Worm (Caenorhabditis elegans) whole organism, L4 larva: ENCODE data around the gene hrpf-2.

Experiments
- F37D6.2 ChIP-seq: sonication (generic microtip); optimal IDR thresholded peaks from 2 replicates; lab custom pipeline; 2016; ENCODE audit warnings: mild to moderate bottlenecking, missing genetic modification characterization, missing compliant biosample characterization
- F44E2.7 ChIP-seq: fragments of 200-800 bp; sonication (Bioruptor generic); IDR thresholded peaks from 2 replicates; pipeline ENCODE4 v2.1.2; 2022; ENCODE audit warnings: missing genetic modification characterization, missing compliant biosample characterization
- F49E8.2 ChIP-seq: sonication (generic microtip); optimal IDR thresholded peaks from 2 replicates; lab custom pipeline; 2016; ENCODE audit warnings: missing compliant biosample characterization, mild to moderate bottlenecking, missing genetic modification characterization, borderline replicate concordance
- T26A8.4 ChIP-seq: fragments of 200-800 bp; sonication (Bioruptor generic); IDR thresholded peaks from 2 replicates; pipeline ENCODE4 v1.3.6; 2022; ENCODE audit warnings: missing genetic modification characterization, missing compliant biosample characterization
- Y48G9A.11 ChIP-seq: fragments of 200-800 bp; sonication (Bioruptor generic); IDR thresholded peaks from 2 replicates; pipeline ENCODE4 v1.3.6; 2022; ENCODE audit warnings: missing genetic modification reagents, missing genetic modification characterization, missing compliant biosample characterization
- Y5F2A.4 ChIP-seq: fragments of 200-800 bp; sonication (Bioruptor generic); optimal IDR thresholded peaks from 2 replicates; lab custom pipeline; 2018; ENCODE audit warnings: mild to moderate bottlenecking, missing genetic modification characterization, missing compliant biosample characterization
- Y75B8A.6 ChIP-seq: fragments of 200-800 bp; sonication (Bioruptor generic); IDR thresholded peaks from 2 replicates; pipeline ENCODE4 v1.3.6; 2022; ENCODE audit warnings: missing genetic modification reagents, missing genetic modification characterization, missing compliant biosample characterization
- aha-1 ChIP-seq: fragments of 150-350 bp; peaks from one replicate; lab custom pipeline; 2014; ENCODE audit warnings: missing biosample characterization, missing genetic modification characterization
- aly-2 ChIP-seq: sonication (generic microtip); optimal IDR thresholded peaks from 2 replicates; lab custom pipeline; 2018; ENCODE audit warnings: missing biosample characterization, missing genetic modification characterization
- ama-1 ChIP-seq: fragments of 150-350 bp; optimal IDR thresholded peaks from 2 replicates; lab custom pipeline; 2014; ENCODE audit warnings: inconsistent platforms, mixed read lengths
- ceh-20 ChIP-seq: fragments of 200-800 bp; sonication (Bioruptor generic); IDR thresholded peaks from 2 replicates; pipeline ENCODE4 v1.3.6; 2022; ENCODE audit warnings: missing genetic modification reagents, missing genetic modification characterization, missing compliant biosample characterization
- ceh-28 ChIP-seq: fragments of 150-350 bp; optimal IDR thresholded peaks from 2 replicates; lab custom pipeline; 2014; ENCODE audit warnings: missing biosample characterization, missing genetic modification reagents, missing genetic modification characterization
- ceh-44 ChIP-seq: fragments of 200-800 bp; sonication (Bioruptor generic); IDR thresholded peaks from 2 replicates; pipeline ENCODE4 v1.3.6; 2022; ENCODE audit warnings: missing genetic modification reagents, missing genetic modification characterization, missing compliant biosample characterization
- ceh-82 ChIP-seq: sonication (generic microtip); optimal IDR thresholded peaks from 2 replicates; lab custom pipeline; 2017; ENCODE audit warnings: missing biosample characterization, missing genetic modification characterization
- ces-1 ChIP-seq: fragments of 150-350 bp; sonication (generic microtip); optimal IDR thresholded peaks from 4 replicates; lab custom pipeline; 2014; ENCODE audit warnings: missing biosample characterization, missing genetic modification reagents, missing genetic modification characterization
- ctbp-1 ChIP-seq: fragments of 200-800 bp; sonication (Bioruptor generic); IDR thresholded peaks from 2 replicates; pipeline ENCODE4 v1.3.6; 2022; ENCODE audit warnings: missing genetic modification reagents, missing genetic modification characterization, missing compliant biosample characterization
- daf-16 ChIP-seq, 3 experiments: sonication (generic microtip); optimal IDR thresholded peaks; 2 replicates each; lab custom pipeline; 2016 to 2017; ENCODE audit warnings: missing genetic modification characterization in 3 of 3, missing genetic modification reagents in 3 of 3, mild to moderate bottlenecking in 2 of 3, missing compliant biosample characterization in 2 of 3, missing biosample characterization in 1 of 3, moderate library complexity in 1 of 3
- dpl-1 ChIP-seq: fragments of 150-350 bp; optimal IDR thresholded peaks from 2 replicates; lab custom pipeline; 2014; ENCODE audit warnings: missing biosample characterization, missing genetic modification reagents, missing genetic modification characterization
- dve-1 ChIP-seq: sonication (generic microtip); optimal IDR thresholded peaks from 2 replicates; lab custom pipeline; 2017; ENCODE audit warnings: antibody characterized with exemption, mild to moderate bottlenecking, missing genetic modification characterization, missing compliant biosample characterization; ENCODE audit not compliant: insufficient read depth
- fkh-10 ChIP-seq: fragments of 150-350 bp; optimal IDR thresholded peaks from 2 replicates; lab custom pipeline; 2014; ENCODE audit warnings: missing biosample characterization, missing genetic modification reagents, missing genetic modification characterization
- hmg-1.1 ChIP-seq: fragments of 200-800 bp; sonication (Bioruptor generic); IDR thresholded peaks from 2 replicates; pipeline ENCODE4 v1.3.6; 2022; ENCODE audit warnings: missing genetic modification reagents, missing genetic modification characterization, missing compliant biosample characterization
- lin-1 ChIP-seq: fragments of 200-800 bp; sonication (Bioruptor generic); IDR thresholded peaks from 2 replicates; pipeline ENCODE4 v1.3.6; 2022; ENCODE audit warnings: missing genetic modification reagents, missing genetic modification characterization, missing compliant biosample characterization
- lin-13 ChIP-seq: fragments of 150-350 bp; optimal IDR thresholded peaks from 2 replicates; lab custom pipeline; 2014; ENCODE audit warnings: missing biosample characterization, missing genetic modification reagents, missing genetic modification characterization
- lin-38 ChIP-seq: fragments of 200-800 bp; sonication (Bioruptor generic); IDR thresholded peaks from 2 replicates; pipeline ENCODE4 v1.3.6; 2022; ENCODE audit warnings: missing genetic modification reagents, missing genetic modification characterization, missing compliant biosample characterization
- lir-3 ChIP-seq: sonication (generic microtip); optimal IDR thresholded peaks from 2 replicates; lab custom pipeline; 2016; ENCODE audit warnings: mild to moderate bottlenecking, missing genetic modification characterization, missing compliant biosample characterization
- lsy-2 ChIP-seq, 2 experiments: fragments of 150-350 bp in 1 of 2; sonication (generic microtip) in 1 of 2; optimal IDR thresholded peaks; 2 replicates each; lab custom pipeline; 2014 to 2017; ENCODE audit warnings: missing biosample characterization in 2 of 2, missing genetic modification characterization in 2 of 2
- madf-5 ChIP-seq, 2 experiments: fragments of 200-800 bp; sonication (Bioruptor generic); IDR thresholded peaks; 2 replicates each; pipeline ENCODE4 v1.3.6; 2022; ENCODE audit warnings: missing compliant biosample characterization in 2 of 2, missing genetic modification characterization in 2 of 2
- madf-9 ChIP-seq: fragments of 200-800 bp; sonication (Bioruptor generic); conservative IDR thresholded peaks from 2 replicates; pipeline ENCODE4 v1.3.6; 2022; ENCODE audit warnings: missing genetic modification reagents, missing genetic modification characterization, missing compliant biosample characterization
- mdl-1 ChIP-seq, 2 experiments: fragments of 150-350 bp in 1 of 2; sonication (generic microtip) in 1 of 2; optimal IDR thresholded peaks; 2 replicates each; lab custom pipeline; 2014 to 2017; ENCODE audit warnings: missing biosample characterization in 2 of 2, missing genetic modification characterization in 2 of 2
- mdt-29 ChIP-seq: fragments of 200-800 bp; sonication (Bioruptor generic); IDR thresholded peaks from 2 replicates; pipeline ENCODE4 v1.3.6; 2022; ENCODE audit warnings: missing genetic modification reagents, missing genetic modification characterization, missing compliant biosample characterization
- mep-1 ChIP-seq: fragments of 150-350 bp; sonication (generic microtip); optimal IDR thresholded peaks from 3 replicates; lab custom pipeline; 2014; ENCODE audit warnings: missing biosample characterization, missing genetic modification characterization
- mxl-3 ChIP-seq: fragments of 200-800 bp; sonication (Bioruptor generic); optimal IDR thresholded peaks from 2 replicates; lab custom pipeline; 2018; ENCODE audit warnings: mild to moderate bottlenecking, missing genetic modification characterization, missing compliant biosample characterization
- nhr-102 ChIP-seq: sonication (generic microtip); optimal IDR thresholded peaks from 2 replicates; lab custom pipeline; 2016; ENCODE audit warnings: mild to moderate bottlenecking, missing genetic modification characterization, moderate library complexity, missing compliant biosample characterization
- nhr-111 ChIP-seq: fragments of 200-800 bp; sonication (Bioruptor generic); optimal IDR thresholded peaks from 2 replicates; lab custom pipeline; 2018; ENCODE audit warnings: mild to moderate bottlenecking, missing genetic modification characterization, missing compliant biosample characterization
- nhr-28 ChIP-seq: fragments of 150-350 bp; optimal IDR thresholded peaks from 2 replicates; lab custom pipeline; 2014; ENCODE audit warnings: missing biosample characterization, missing genetic modification characterization
- nhr-48 ChIP-seq: sonication (generic microtip); optimal IDR thresholded peaks from 2 replicates; lab custom pipeline; 2016; ENCODE audit warnings: mild to moderate bottlenecking, missing genetic modification characterization, missing compliant biosample characterization
- nhr-77 ChIP-seq: fragments of 150-350 bp; optimal IDR thresholded peaks from 2 replicates; lab custom pipeline; 2014; ENCODE audit warnings: missing biosample characterization, missing genetic modification characterization
- pha-4 ChIP-seq, 2 experiments: fragments of 150-350 bp in 1 of 2; fragments of 200-800 bp in 1 of 2; sonication (Bioruptor generic) in 1 of 2; IDR thresholded peaks in 1 of 2; optimal IDR thresholded peaks in 1 of 2; 2 replicates each; pipeline versions ENCODE4 v1.3.6 to Lab custom; 2014 to 2022; ENCODE audit warnings: missing genetic modification characterization in 2 of 2, missing genetic modification reagents in 2 of 2, missing biosample characterization in 1 of 2, missing compliant biosample characterization in 1 of 2
- pqm-1 ChIP-seq: sonication (generic microtip); optimal IDR thresholded peaks from 2 replicates; lab custom pipeline; 2017; ENCODE audit warnings: missing biosample characterization, missing genetic modification characterization
- rbr-2 ChIP-seq: sonication (generic microtip); optimal IDR thresholded peaks from 2 replicates; lab custom pipeline; 2016; ENCODE audit warnings: missing genotype, missing genetic modification characterization, missing compliant biosample characterization
- saeg-2 ChIP-seq: fragments of 200-800 bp; sonication (Bioruptor generic); IDR thresholded peaks from 2 replicates; pipeline ENCODE4 v1.3.6; 2022; ENCODE audit warnings: missing genetic modification reagents, missing genetic modification characterization, missing compliant biosample characterization
- set-16 ChIP-seq: fragments of 200-800 bp; sonication (Bioruptor generic); IDR thresholded peaks from 2 replicates; pipeline ENCODE4 v1.3.6; 2022; ENCODE audit warnings: missing genetic modification reagents, missing genetic modification characterization, missing compliant biosample characterization
- skn-1 ChIP-seq: fragments of 150-350 bp; optimal IDR thresholded peaks from 2 replicates; lab custom pipeline; 2014; ENCODE audit warnings: missing biosample characterization, missing genetic modification characterization
- snpc-1.2 ChIP-seq: fragments of 200-800 bp; sonication (Bioruptor generic); IDR thresholded peaks from 2 replicates; pipeline ENCODE4 v1.3.6; 2022; ENCODE audit warnings: missing genetic modification reagents, missing genetic modification characterization, missing compliant biosample characterization
- snpc-4 ChIP-seq: fragments of 150-350 bp; optimal IDR thresholded peaks from 2 replicates; lab custom pipeline; 2014; ENCODE audit warnings: missing biosample characterization, missing genetic modification characterization
- vab-7 ChIP-seq: fragments of 200-800 bp; sonication (Bioruptor generic); IDR thresholded peaks from 2 replicates; pipeline ENCODE4 v1.3.6; 2022; ENCODE audit warnings: missing genetic modification reagents, missing genetic modification characterization, missing compliant biosample characterization
- zip-2 ChIP-seq: fragments of 150-350 bp; optimal IDR thresholded peaks from 2 replicates; lab custom pipeline; 2014; ENCODE audit warnings: missing biosample characterization, missing genetic modification characterization
- ztf-11 ChIP-seq: fragments of 150-350 bp; optimal IDR thresholded peaks from 2 replicates; lab custom pipeline; 2014; ENCODE audit warnings: missing biosample characterization, missing genetic modification characterization

hrpf-2 gene

ce11 chrIV:6413482-6413881, 37.2 kb upstream of the hrpf-2 start, which contains the start of gene nlp-71:
nlp-71 (minus strand) TSS chrIV:6413582.
- no peak for TF ChIP-seq ctbp-1 (GFP tag; lab: Robert Waterston, UW)
- no peak for TF ChIP-seq Y48G9A.11 (GFP tag; lab: Robert Waterston, UW)
- no peak for TF ChIP-seq lin-38 (GFP tag; lab: Robert Waterston, UW)
- TF ChIP-seq ama-1 (lab: Kevin White, UChicago): no peak
- no peak for TF ChIP-seq zip-2 (tag; lab: Kevin White, UChicago)
- TF ChIP-seq aha-1 (tag; lab: Kevin White, UChicago): no peak
- TF ChIP-seq lin-13 (GFP tag; lab: Kevin White, UChicago): no peak
- no peak for TF ChIP-seq nhr-48
- TF ChIP-seq fkh-10 (GFP tag; lab: Kevin White, UChicago): no peak
- no peak for TF ChIP-seq ceh-28 (tag; lab: Kevin White, UChicago)
- no peak for TF ChIP-seq pha-4 (GFP tag; IDR thresholded peaks at IDR 0.05; lab: Robert Waterston, UW)
- TF ChIP-seq pha-4 (tag; optimal IDR thresholded peaks at IDR 0.05; lab: Kevin White, UChicago): no peak
- TF ChIP-seq F37D6.2: no peak
- TF ChIP-seq mdt-29 (GFP tag; lab: Robert Waterston, UW): no peak
- no peak for TF ChIP-seq lsy-2 (tag; optimal IDR thresholded peaks at IDR 0.05; lab: Kevin White, UChicago)
- no peak for TF ChIP-seq nhr-28 (tag; lab: Kevin White, UChicago)
- no peak for TF ChIP-seq nhr-111 (GFP tag; lab: Kevin White, UChicago)
- TF ChIP-seq mdl-1 (tag; optimal IDR thresholded peaks at IDR 0.05; lab: Kevin White, UChicago): no peak
- TF ChIP-seq lin-1 (GFP tag; lab: Robert Waterston, UW): no peak
- no peak for TF ChIP-seq T26A8.4 (GFP tag; lab: Robert Waterston, UW)
- TF ChIP-seq, all 104 proteins: peak for 0

DNA sequence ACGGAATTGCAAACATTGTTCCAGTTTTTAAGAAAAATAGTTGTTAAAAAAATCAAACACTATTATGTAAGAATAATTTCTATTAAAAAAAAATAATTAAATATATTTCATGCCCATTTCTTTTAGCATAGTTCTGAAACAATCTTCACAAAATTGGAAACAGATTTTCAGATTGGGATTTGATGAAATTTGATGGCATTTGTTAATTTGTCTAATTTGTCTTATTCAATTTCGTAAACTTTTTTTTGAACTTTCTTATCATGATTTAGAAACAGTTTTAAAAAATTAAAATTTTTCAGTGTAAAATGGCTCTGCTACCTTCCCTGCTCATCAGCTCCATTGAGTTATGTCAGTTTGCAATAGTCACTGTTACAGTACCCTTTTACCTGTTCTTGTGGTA, 28.5 kb upstream of the hrpf-2 start, which contains the start of gene srv-13:
Gene srv-13 (plus strand): TSS at position 301 of the 400 bp plus-strand sequence.
- TF ChIP-seq snpc-1.2 (GFP tag; lab: Robert Waterston, UW): no peak
- no peak for TF ChIP-seq daf-16 (GFP tag; optimal IDR thresholded peaks at IDR 0.05; lab: Kevin White, UChicago)
- no peak for TF ChIP-seq daf-16 (tag; optimal IDR thresholded peaks at IDR 0.05; lab: Kevin White, UChicago)
- TF ChIP-seq T26A8.4 (GFP tag; lab: Robert Waterston, UW): no peak
- TF ChIP-seq ztf-11 (tag; lab: Kevin White, UChicago): no peak
- TF ChIP-seq dpl-1 (GFP tag; lab: Kevin White, UChicago): no peak
- no peak for TF ChIP-seq mep-1 (tag; lab: Kevin White, UChicago)
- no peak for TF ChIP-seq lsy-2 (tag; optimal IDR thresholded peaks at IDR 0.05; lab: Kevin White, UChicago)
- no peak for TF ChIP-seq dve-1
- TF ChIP-seq vab-7 (GFP tag; lab: Robert Waterston, UW): no peak
- no peak for TF ChIP-seq F44E2.7
- TF ChIP-seq Y75B8A.6 (GFP tag; lab: Robert Waterston, UW): no peak
- no peak for TF ChIP-seq mxl-3 (GFP tag; lab: Kevin White, UChicago)
- no peak for TF ChIP-seq fkh-10 (GFP tag; lab: Kevin White, UChicago)
- no peak for TF ChIP-seq F49E8.2 (tag; lab: Kevin White, UChicago)
- no peak for TF ChIP-seq skn-1 (tag; lab: Kevin White, UChicago)
- no peak for TF ChIP-seq madf-9 (GFP tag; lab: Robert Waterston, UW)
- no peak for TF ChIP-seq mdt-29 (GFP tag; lab: Robert Waterston, UW)

ce11 chrIV:6403399-6403798, 27.1 kb upstream of the hrpf-2 start:
- TF ChIP-seq ceh-44: no peak
- TF ChIP-seq madf-5 (GFP tag; IDR thresholded peaks at IDR 0.05; lab: Robert Waterston, UW): no peak
- TF ChIP-seq lir-3 (tag; lab: Kevin White, UChicago): no peak
- TF ChIP-seq hmg-1.1 (GFP tag; lab: Robert Waterston, UW): no peak
- no peak for TF ChIP-seq saeg-2 (GFP tag; lab: Robert Waterston, UW)
- no peak for TF ChIP-seq aly-2 (tag; lab: Kevin White, UChicago)
- no peak for TF ChIP-seq ces-1 (GFP tag; lab: Kevin White, UChicago)
- no peak for TF ChIP-seq nhr-77
- no peak for TF ChIP-seq F49E8.2 (tag; lab: Kevin White, UChicago)
- no peak for TF ChIP-seq pqm-1 (tag; lab: Kevin White, UChicago)
- TF ChIP-seq ceh-82: no peak
- no peak for TF ChIP-seq T26A8.4 (GFP tag; lab: Robert Waterston, UW)
- no peak for TF ChIP-seq rbr-2
- no peak for TF ChIP-seq Y5F2A.4 (GFP tag; lab: Kevin White, UChicago)
- no peak for TF ChIP-seq set-16
- TF ChIP-seq pha-4 (GFP tag; IDR thresholded peaks at IDR 0.05; lab: Robert Waterston, UW): no peak
- no peak for TF ChIP-seq pha-4 (tag; optimal IDR thresholded peaks at IDR 0.05; lab: Kevin White, UChicago)
- TF ChIP-seq Y75B8A.6 (GFP tag; lab: Robert Waterston, UW): no peak
- TF ChIP-seq snpc-4 (tag; lab: Kevin White, UChicago): no peak
- TF ChIP-seq nhr-102 (tag; lab: Kevin White, UChicago): no peak
- no peak for TF ChIP-seq ceh-20 (GFP tag; lab: Robert Waterston, UW)
